Fruit fly (Drosophila melanogaster) whole organism, pupa: ENCODE data around the gene prg.

Source experiments
- CG10348 ChIP-seq: fragments of 200-800 bp; sonication (Bioruptor generic); IDR thresholded peaks from 2 replicates; pipeline ENCODE4 v1.3.6; 2022; ENCODE audit warnings: missing biosample characterization, missing genetic modification characterization
- CG14655 ChIP-seq: fragments of 200-800 bp; sonication (Bioruptor generic); optimal IDR thresholded peaks from 3 replicates; lab custom pipeline; 2017; ENCODE audit warnings: mild to moderate bottlenecking, missing biosample characterization, missing genetic modification reagents, missing genetic modification characterization
- CG17806 ChIP-seq: fragments of 200-800 bp; sonication (Bioruptor generic); optimal IDR thresholded peaks from 2 replicates; lab custom pipeline; 2018; ENCODE audit warnings: missing biosample characterization, mild to moderate bottlenecking, missing genetic modification characterization, moderate library complexity
- CG32121 ChIP-seq: fragments of 200-800 bp; sonication (Bioruptor generic); IDR thresholded peaks from 2 replicates; pipeline ENCODE4 v1.3.6; 2022; ENCODE audit warnings: missing biosample characterization, missing genetic modification characterization
- CG4496 ChIP-seq: fragments of 200-800 bp; sonication (Bioruptor generic); IDR thresholded peaks from 3 replicates; pipeline ENCODE4 v1.3.6; 2022; ENCODE audit warnings: missing biosample characterization, missing genetic modification characterization
- CG9948 ChIP-seq: fragments of 200-800 bp; sonication (Bioruptor generic); optimal IDR thresholded peaks from 2 replicates; lab custom pipeline; 2018; ENCODE audit warnings: missing biosample characterization, mild to moderate bottlenecking, missing genetic modification characterization, moderate library complexity
- EcR ChIP-seq: fragments of 200-800 bp; sonication (Bioruptor generic); optimal IDR thresholded peaks from 3 replicates; lab custom pipeline; 2019; ENCODE audit warnings: missing biosample characterization, missing genetic modification characterization, mild to moderate bottlenecking, moderate library complexity, missing genetic modification reagents
- Ets98B ChIP-seq: fragments of 200-800 bp; sonication (Bioruptor generic); IDR thresholded peaks from 2 replicates; pipeline ENCODE4 v1.3.6; 2022; ENCODE audit warnings: missing biosample characterization, missing genetic modification characterization
- Pif1A ChIP-seq: fragments of 200-800 bp; sonication (Bioruptor generic); optimal IDR thresholded peaks from 3 replicates; lab custom pipeline; 2016; ENCODE audit warnings: missing biosample characterization, missing genetic modification characterization
- fd96Ca ChIP-seq: fragments of 200-800 bp; sonication (Bioruptor generic); IDR thresholded peaks from 3 replicates; pipeline ENCODE4 v1.3.6; 2022; ENCODE audit warnings: missing biosample characterization, missing genetic modification characterization

- TF ChIP-seq Pif1A (GFP tag; lab: Kevin White, UChicago) (no peak), Ets98B (GFP tag; lab: Robert Waterston, UW) (no peak), fd96Ca (GFP tag; lab: Robert Waterston, UW) (no peak), CG10348 (no peak), CG32121 (GFP tag; lab: Robert Waterston, UW) (no peak), CG14655 (GFP tag; lab: Kevin White, UChicago) (no peak), EcR (no peak), CG4496 (GFP tag; lab: Robert Waterston, UW) (no peak), CG9948 (tag; lab: Kevin White, UChicago) (no peak), CG17806 (tag; lab: Kevin White, UChicago) (no peak)
Measured at dm6 chr2L:8466643-8467042, 2.4 kb downstream of the prg start, which contains the start of gene dachs.
